Fruit fly (Drosophila melanogaster) whole organism, adult: Measurements from ENCODE around the gene RasGAP1.

Experiments
- CG11617 ChIP-seq: fragments of 200-800 bp; sonication (Bioruptor generic); optimal IDR thresholded peaks from 2 replicates; lab custom pipeline; 2017; ENCODE audit warnings: mild to moderate bottlenecking, missing biosample characterization, missing genetic modification reagents, missing genetic modification characterization
- CG14711 ChIP-seq: fragments of 200-800 bp; sonication (Bioruptor generic); optimal IDR thresholded peaks from 2 replicates; lab custom pipeline; 2018; ENCODE audit warnings: missing biosample characterization, mild to moderate bottlenecking, missing genetic modification characterization, moderate library complexity
- CG33017 ChIP-seq: fragments of 200-800 bp; sonication (Bioruptor generic); optimal IDR thresholded peaks from 2 replicates; lab custom pipeline; 2018; ENCODE audit warnings: missing biosample characterization, mild to moderate bottlenecking, missing genetic modification characterization, moderate library complexity
- CG7045 ChIP-seq: fragments of 200-800 bp; sonication (Bioruptor generic); optimal IDR thresholded peaks from 2 replicates; lab custom pipeline; 2017; ENCODE audit warnings: missing biosample characterization, mild to moderate bottlenecking, missing genetic modification characterization
- Crg-1 ChIP-seq: fragments of 200-800 bp; sonication (Bioruptor generic); optimal IDR thresholded peaks from 2 replicates; lab custom pipeline; 2016; ENCODE audit warnings: missing biosample characterization, missing genetic modification characterization
- Hr96 ChIP-seq: fragments of 200-800 bp; sonication (Bioruptor generic); optimal IDR thresholded peaks from 2 replicates; lab custom pipeline; 2016; ENCODE audit warnings: missing biosample characterization, missing genetic modification characterization
- Mnt ChIP-seq: fragments of 200-800 bp; sonication (Bioruptor generic); optimal IDR thresholded peaks from 2 replicates; lab custom pipeline; 2016; ENCODE audit warnings: missing biosample characterization, mild to moderate bottlenecking, missing genetic modification characterization
- bab1 ChIP-seq: fragments of 200-800 bp; sonication (Bioruptor generic); optimal IDR thresholded peaks from 3 replicates; lab custom pipeline; 2019; ENCODE audit warnings: missing biosample characterization, mild to moderate bottlenecking, missing genetic modification characterization, moderate library complexity
- cnc ChIP-seq, 2 experiments: fragments of >200 bp; optimal IDR thresholded peaks; 2 replicates each; lab custom pipeline; 2017
- kay ChIP-seq: fragments of 200-800 bp; sonication (Bioruptor generic); peaks from one replicate; lab custom pipeline; 2016; ENCODE audit warnings: missing biosample characterization, missing genetic modification characterization, borderline replicate concordance
- ovo ChIP-seq: fragments of 200-800 bp; sonication (Bioruptor generic); optimal IDR thresholded peaks from 2 replicates; lab custom pipeline; 2016; ENCODE audit warnings: missing biosample characterization, missing genetic modification characterization
- pad ChIP-seq: fragments of 200-800 bp; sonication (Bioruptor generic); optimal IDR thresholded peaks from 3 replicates; lab custom pipeline; 2017; ENCODE audit warnings: missing biosample characterization, missing genetic modification characterization, mild to moderate bottlenecking, moderate library complexity, missing genetic modification reagents
- toe ChIP-seq: fragments of 200-800 bp; sonication (Bioruptor generic); optimal IDR thresholded peaks from 2 replicates; lab custom pipeline; 2016; ENCODE audit warnings: missing biosample characterization, missing genetic modification characterization

DNA sequence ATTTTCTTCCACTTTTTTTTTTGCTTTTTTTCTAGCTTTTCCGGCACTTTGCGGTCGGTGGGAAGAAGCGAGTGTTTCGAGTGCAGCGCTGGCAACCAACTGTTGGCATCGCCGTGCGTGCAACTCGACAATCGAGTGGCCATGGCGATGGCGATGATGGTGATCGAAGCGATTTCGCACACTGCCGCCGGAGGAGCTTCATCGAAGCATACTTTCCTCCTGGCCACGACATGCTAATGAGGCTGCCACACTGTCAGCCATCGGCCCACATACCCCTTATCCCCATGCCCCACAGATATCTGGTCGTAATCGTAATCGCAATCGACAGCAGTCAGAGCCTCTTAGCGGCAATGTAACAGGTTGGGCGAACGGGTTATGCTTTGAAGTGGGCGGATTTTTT lies 57.5 kb downstream of the RasGAP1 start, which contains the start of gene Zasp67:
- TF ChIP-seq bab1, result no peak
- no peak for TF ChIP-seq toe (GFP tag; lab: Kevin White, UChicago)
- TF ChIP-seq CG11617 (GFP tag; lab: Kevin White, UChicago), result no peak
- TF ChIP-seq kay (GFP tag; lab: Kevin White, UChicago), result no peak
- no peak for TF ChIP-seq Crg-1 (GFP tag; lab: Kevin White, UChicago)
- no peak for TF ChIP-seq Hr96 (GFP tag; lab: Kevin White, UChicago)
- TF ChIP-seq ovo (GFP tag; lab: Kevin White, UChicago), result no peak
- TF ChIP-seq CG14711 (tag; lab: Kevin White, UChicago), result no peak
- TF ChIP-seq pad (GFP tag; lab: Kevin White, UChicago), result no peak
- TF ChIP-seq CG7045 (GFP tag; lab: Kevin White, UChicago), result no peak
- no peak for TF ChIP-seq cnc (optimal IDR thresholded peaks at IDR 0.05; lab: Kevin White, UChicago)
- no peak for TF ChIP-seq CG33017 (tag; lab: Kevin White, UChicago)
- TF ChIP-seq Mnt (GFP tag; lab: Kevin White, UChicago), result no peak
